Worm (Caenorhabditis elegans) whole organism, late embryonic: ENCODE results near the gene W07G4.5.

Source experiments
- C08G9.2 ChIP-seq: sonication (generic microtip); optimal IDR thresholded peaks from 2 replicates; lab custom pipeline; 2016; ENCODE audit warnings: mild to moderate bottlenecking, missing genetic modification characterization, moderate library complexity, missing compliant biosample characterization
- C38D4.7 ChIP-seq: fragments of 200-800 bp; sonication (Bioruptor generic); optimal IDR thresholded peaks from 2 replicates; lab custom pipeline; 2018; ENCODE audit warnings: mild to moderate bottlenecking, missing genetic modification characterization, moderate library complexity, missing compliant biosample characterization
- F13H6.1 ChIP-seq: sonication (generic microtip); optimal IDR thresholded peaks from 2 replicates; lab custom pipeline; 2016; ENCODE audit warnings: missing genetic modification characterization, missing compliant biosample characterization
- K02D7.2 ChIP-seq: sonication (generic microtip); optimal IDR thresholded peaks from 2 replicates; lab custom pipeline; 2017; ENCODE audit warnings: mild to moderate bottlenecking, missing genetic modification characterization, missing compliant biosample characterization
- ahr-1 ChIP-seq: sonication (generic microtip); optimal IDR thresholded peaks from 2 replicates; lab custom pipeline; 2016; ENCODE audit warnings: missing genetic modification characterization, missing compliant biosample characterization
- ama-1 ChIP-seq: fragments of 150-350 bp; optimal IDR thresholded peaks from 2 replicates; lab custom pipeline; 2014
- ceh-14 ChIP-seq: sonication (generic microtip); optimal IDR thresholded peaks from 2 replicates; lab custom pipeline; 2016; ENCODE audit warnings: missing genotype, missing genetic modification characterization, missing compliant biosample characterization
- ceh-2 ChIP-seq: sonication (generic microtip); optimal IDR thresholded peaks from 2 replicates; lab custom pipeline; 2016; ENCODE audit warnings: missing genotype, missing genetic modification characterization, missing compliant biosample characterization
- ceh-22 ChIP-seq: sonication (generic microtip); optimal IDR thresholded peaks from 2 replicates; lab custom pipeline; 2017; ENCODE audit warnings: missing biosample characterization, missing genetic modification characterization
- ceh-24 ChIP-seq: sonication (generic microtip); optimal IDR thresholded peaks from 2 replicates; lab custom pipeline; 2016; ENCODE audit warnings: mild to moderate bottlenecking, missing genetic modification characterization, missing compliant biosample characterization
- ceh-30 ChIP-seq: fragments of 150-350 bp; optimal IDR thresholded peaks from 2 replicates; lab custom pipeline; 2014; ENCODE audit warnings: missing biosample characterization, missing genetic modification characterization
- ceh-9 ChIP-seq: sonication (generic microtip); optimal IDR thresholded peaks from 2 replicates; lab custom pipeline; 2016; ENCODE audit warnings: mild to moderate bottlenecking, missing genetic modification characterization, inconsistent platforms, missing compliant biosample characterization
- dmd-4 ChIP-seq: sonication (generic microtip); optimal IDR thresholded peaks from 2 replicates; lab custom pipeline; 2016; ENCODE audit warnings: borderline replicate concordance, missing genetic modification characterization, missing compliant biosample characterization
- elt-2 ChIP-seq: sonication (generic microtip); optimal IDR thresholded peaks from 2 replicates; lab custom pipeline; 2016; ENCODE audit warnings: missing genetic modification reagents, missing genetic modification characterization, missing compliant biosample characterization
- fkh-6 ChIP-seq: sonication (generic microtip); optimal IDR thresholded peaks from 2 replicates; lab custom pipeline; 2016; ENCODE audit warnings: missing genetic modification characterization, missing compliant biosample characterization
- hlh-15 ChIP-seq: sonication (generic microtip); optimal IDR thresholded peaks from 2 replicates; lab custom pipeline; 2016; ENCODE audit warnings: missing genetic modification characterization, missing compliant biosample characterization
- hlh-6 ChIP-seq: sonication (generic microtip); optimal IDR thresholded peaks from 2 replicates; lab custom pipeline; 2016; ENCODE audit warnings: missing genotype, missing genetic modification characterization, missing compliant biosample characterization
- hlh-8 ChIP-seq: sonication (generic microtip); optimal IDR thresholded peaks from 2 replicates; lab custom pipeline; 2016; ENCODE audit warnings: missing genotype, missing genetic modification characterization, missing compliant biosample characterization
- lin-11 ChIP-seq: fragments of 200-800 bp; sonication (Bioruptor generic); optimal IDR thresholded peaks from 2 replicates; lab custom pipeline; 2018; ENCODE audit warnings: mild to moderate bottlenecking, missing genetic modification characterization, missing compliant biosample characterization
- madf-2 ChIP-seq: sonication (generic microtip); optimal IDR thresholded peaks from 2 replicates; lab custom pipeline; 2017; ENCODE audit warnings: missing genetic modification characterization, missing compliant biosample characterization
- nfya-1 ChIP-seq: sonication (generic microtip); optimal IDR thresholded peaks from 2 replicates; lab custom pipeline; 2017; ENCODE audit warnings: missing genetic modification characterization, mild to moderate bottlenecking, missing compliant biosample characterization, antibody characterized with exemption, moderate library complexity
- nhr-232 ChIP-seq: sonication (generic microtip); optimal IDR thresholded peaks from 2 replicates; lab custom pipeline; 2016; ENCODE audit warnings: missing genetic modification characterization, missing compliant biosample characterization
- npax-4 ChIP-seq: sonication (generic microtip); optimal IDR thresholded peaks from 2 replicates; lab custom pipeline; 2016; ENCODE audit warnings: missing genetic modification characterization, missing compliant biosample characterization
- pat-9 ChIP-seq: fragments of 200-800 bp; sonication (Bioruptor generic); optimal IDR thresholded peaks from 2 replicates; lab custom pipeline; 2018; ENCODE audit warnings: mild to moderate bottlenecking, missing genetic modification characterization, moderate library complexity, missing compliant biosample characterization
- pha-4 ChIP-seq: fragments of 150-350 bp; optimal IDR thresholded peaks from 2 replicates; lab custom pipeline; 2018; ENCODE audit warnings: missing biosample characterization, missing genetic modification reagents, missing genetic modification characterization
- pqm-1 ChIP-seq: sonication (generic microtip); optimal IDR thresholded peaks from 2 replicates; lab custom pipeline; 2016; ENCODE audit warnings: missing genetic modification characterization, missing compliant biosample characterization
- sox-2 ChIP-seq: fragments of 200-800 bp; sonication (Bioruptor generic); IDR thresholded peaks from 2 replicates; pipeline ENCODE4 v1.3.6; 2022; ENCODE audit warnings: missing genetic modification reagents, missing genetic modification characterization, missing compliant biosample characterization
- tbx-2 ChIP-seq: sonication (generic microtip); optimal IDR thresholded peaks from 2 replicates; lab custom pipeline; 2016; ENCODE audit warnings: missing genetic modification characterization, missing compliant biosample characterization
- ttx-3 ChIP-seq: sonication (generic microtip); optimal IDR thresholded peaks from 2 replicates; lab custom pipeline; 2016; ENCODE audit warnings: missing genetic modification reagents, missing genetic modification characterization, missing compliant biosample characterization
- unc-42 ChIP-seq: sonication (generic microtip); optimal IDR thresholded peaks from 2 replicates; lab custom pipeline; 2016; ENCODE audit warnings: missing genotype, missing genetic modification characterization, missing compliant biosample characterization
- unc-55 ChIP-seq: sonication (generic microtip); optimal IDR thresholded peaks from 2 replicates; lab custom pipeline; 2017; ENCODE audit warnings: missing biosample characterization, missing genetic modification reagents, missing genetic modification characterization
- zip-5 ChIP-seq: sonication (generic microtip); optimal IDR thresholded peaks from 2 replicates; lab custom pipeline; 2016; ENCODE audit warnings: missing genetic modification characterization, missing compliant biosample characterization
- ztf-16 ChIP-seq: sonication (generic microtip); optimal IDR thresholded peaks from 2 replicates; lab custom pipeline; 2017; ENCODE audit warnings: missing genetic modification characterization, missing compliant biosample characterization

The W07G4.5 gene

ce11 chrV:13045017-13045416 lies 2.8 kb upstream of the W07G4.5 start:
- TF ChIP-seq hlh-8 (tag; lab: Kevin White, UChicago) (no peak), pqm-1 (tag; lab: Kevin White, UChicago) (no peak), nfya-1 (no peak), ttx-3 (tag; lab: Kevin White, UChicago) (no peak), tbx-2 (tag; lab: Kevin White, UChicago) (no peak)

ce11 chrV:13046125-13047123 lies 1.4 kb upstream of the W07G4.5 start:
- TF ChIP-seq madf-2 (tag; lab: Kevin White, UChicago) (no peak), ceh-24 (tag; lab: Kevin White, UChicago) (no peak), npax-4 (tag; lab: Kevin White, UChicago) (no peak), tbx-2 (tag; lab: Kevin White, UChicago) (no peak), ceh-9 (tag; lab: Kevin White, UChicago) (no peak), C08G9.2 (tag; lab: Kevin White, UChicago) (no peak), pha-4 (tag; lab: Kevin White, UChicago) (no peak), elt-2 (tag; lab: Kevin White, UChicago) (peak; percentile 7)

ce11 chrV:13049149-13049610 lies 1.4 kb downstream of the W07G4.5 start, which contains the start of gene W07G4.8:
TSS of gene W07G4.8 (minus strand) at chrV:13049560.
- TF ChIP-seq zip-5 (tag; lab: Kevin White, UChicago) (no peak), ahr-1 (tag; lab: Kevin White, UChicago) (no peak), hlh-8 (tag; lab: Kevin White, UChicago) (no peak), madf-2 (tag; lab: Kevin White, UChicago) (no peak), lin-11 (tag; lab: Kevin White, UChicago) (no peak), dmd-4 (tag; lab: Kevin White, UChicago) (no peak), ztf-16 (no peak), ceh-22 (no peak), hlh-6 (tag; lab: Kevin White, UChicago) (no peak)

- TF ChIP-seq fkh-6, result no peak
These were observed 5.9 kb downstream of the W07G4.5 start, which contains the start of gene srr-1 for ce11 chrV:13053635-13054034. TSS of gene srr-1 (minus strand) at chrV:13053735.

- TF ChIP-seq ceh-14 (tag; lab: Kevin White, UChicago), result no peak
- TF ChIP-seq sox-2 (GFP tag; lab: Robert Waterston, UW), result no peak
- TF ChIP-seq F13H6.1 (tag; lab: Kevin White, UChicago), result no peak
- no peak for TF ChIP-seq pat-9 (tag; lab: Kevin White, UChicago)
- TF ChIP-seq ceh-24 (tag; lab: Kevin White, UChicago), result no peak
- TF ChIP-seq, all 69 proteins: peak for 0
These were observed 14.1 kb downstream of the W07G4.5 start, which contains the start of gene F42E8.1 for ce11 chrV:13061836-13062235. TSS of gene F42E8.1 (plus strand) at chrV:13062136.

ce11 chrV:13063402-13063801 lies 15.6 kb downstream of the W07G4.5 start:
- TF ChIP-seq elt-2 (tag; lab: Kevin White, UChicago), result no peak
- no peak for TF ChIP-seq C38D4.7 (GFP tag; lab: Kevin White, UChicago)
- no peak for TF ChIP-seq unc-55
- no peak for TF ChIP-seq nhr-232 (tag; lab: Kevin White, UChicago)
- TF ChIP-seq nfya-1, result no peak
- no peak for TF ChIP-seq ahr-1 (tag; lab: Kevin White, UChicago)
- no peak for TF ChIP-seq hlh-15 (tag; lab: Kevin White, UChicago)
- no peak for TF ChIP-seq unc-42 (tag; lab: Kevin White, UChicago)
- TF ChIP-seq tbx-2 (tag; lab: Kevin White, UChicago), result no peak
- no peak for TF ChIP-seq ceh-2 (tag; lab: Kevin White, UChicago)
- no peak for TF ChIP-seq ceh-30 (tag; lab: Kevin White, UChicago)
- no peak for TF ChIP-seq zip-5 (tag; lab: Kevin White, UChicago)
- no peak for TF ChIP-seq ama-1 (lab: Kevin White, UChicago)
- TF ChIP-seq K02D7.2, result no peak
- TF ChIP-seq, all 69 proteins: peak for 0
